Worm (Caenorhabditis elegans) whole organism, L3 larva: Measurements from ENCODE around the gene mttu-1.

ENCODE experiments used
- fkh-2 ChIP-seq: fragments of 150-350 bp; optimal IDR thresholded peaks from 2 replicates; lab custom pipeline; 2014; ENCODE audit warnings: missing biosample characterization, missing genetic modification reagents, missing genetic modification characterization
- mdl-1 ChIP-seq: fragments of 150-350 bp; optimal IDR thresholded peaks from 2 replicates; lab custom pipeline; 2014; ENCODE audit warnings: missing biosample characterization, missing genetic modification characterization
- nhr-23 ChIP-seq: fragments of 150-350 bp; optimal IDR thresholded peaks from 2 replicates; lab custom pipeline; 2014; ENCODE audit warnings: missing biosample characterization, missing genetic modification reagents, missing genetic modification characterization
- pqm-1 ChIP-seq: fragments of 150-350 bp; optimal IDR thresholded peaks from 2 replicates; lab custom pipeline; 2017; ENCODE audit warnings: missing biosample characterization, missing genetic modification characterization, inconsistent platforms
- skn-1 ChIP-seq: fragments of 150-350 bp; optimal IDR thresholded peaks from 2 replicates; lab custom pipeline; 2014; ENCODE audit warnings: missing biosample characterization, missing genetic modification characterization
- snpc-4 ChIP-seq: fragments of 150-350 bp; optimal IDR thresholded peaks from 2 replicates; lab custom pipeline; 2014; ENCODE audit warnings: missing biosample characterization, missing genetic modification characterization
- ztf-11 ChIP-seq: fragments of 150-350 bp; optimal IDR thresholded peaks from 2 replicates; lab custom pipeline; 2014; ENCODE audit warnings: missing biosample characterization, missing genetic modification characterization

DNA sequence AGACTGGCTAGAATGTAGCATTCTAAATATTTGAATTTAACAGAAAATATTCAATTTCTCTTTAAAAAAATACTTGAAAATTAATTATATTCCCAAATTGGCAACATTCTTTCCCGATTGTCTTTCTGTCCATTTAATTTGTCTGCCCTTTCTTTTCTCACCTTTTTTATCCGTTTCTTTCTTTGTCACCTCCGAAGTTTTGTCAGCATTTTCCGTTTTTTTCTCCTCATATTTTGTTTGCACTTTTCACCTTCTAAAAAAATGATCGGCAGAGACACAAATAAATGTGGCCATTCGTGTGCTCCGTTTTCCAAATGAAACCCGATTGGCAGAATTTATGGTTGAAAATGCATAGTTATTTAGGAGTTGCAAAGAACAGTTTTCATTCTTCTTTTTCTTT lies 19.4 kb upstream of the mttu-1 start:
- peak; percentile 81 for TF ChIP-seq skn-1
- TF ChIP-seq snpc-4, result no peak
- no peak for TF ChIP-seq fkh-2 (tag; lab: Kevin White, UChicago)
- TF ChIP-seq ztf-11, result no peak
- no peak for TF ChIP-seq nhr-23 (tag; lab: Kevin White, UChicago)
- no peak for TF ChIP-seq mdl-1 (tag; lab: Kevin White, UChicago)
- no peak for TF ChIP-seq pqm-1 (tag; lab: Kevin White, UChicago)
